Worm (Caenorhabditis elegans): ENCODE data around the gene C16C8.19.

ce11 chrII:3437393-3437792 is 20.9 kb upstream of the C16C8.19 start:
- TF ChIP-seq dmd-4 (tag; optimal IDR thresholded peaks at IDR 0.05) (no peak), lin-13 (GFP tag; optimal IDR thresholded peaks at IDR 0.05) (no peak)

Measured in whole organism, L2 larva.